Worm (Caenorhabditis elegans) whole organism, L3 larva: ENCODE results near the gene F47D12.3.
A peak's percentile ranks its signal among the peaks of the same experiment; 100 is the strongest.

ENCODE experiments used
- R02D3.7 ChIP-seq: fragments of 150-350 bp; optimal IDR thresholded peaks from 2 replicates; lab custom pipeline; 2014; ENCODE audit warnings: missing biosample characterization, missing genetic modification characterization
- ZK546.5 ChIP-seq: sonication (generic microtip); optimal IDR thresholded peaks from 2 replicates; lab custom pipeline; 2017; ENCODE audit warnings: missing biosample characterization, missing genetic modification characterization
- aly-2 ChIP-seq: fragments of 150-350 bp; optimal IDR thresholded peaks from 2 replicates; lab custom pipeline; 2014; ENCODE audit warnings: missing biosample characterization, missing genetic modification characterization
- ama-1 ChIP-seq: fragments of 150-350 bp; optimal IDR thresholded peaks from 2 replicates; lab custom pipeline; 2018
- ceh-16 ChIP-seq: sonication (generic microtip); optimal IDR thresholded peaks from 2 replicates; lab custom pipeline; 2017; ENCODE audit warnings: missing biosample characterization, missing genetic modification characterization
- ceh-28 ChIP-seq: fragments of 150-350 bp; optimal IDR thresholded peaks from 2 replicates; lab custom pipeline; 2014; ENCODE audit warnings: missing biosample characterization, missing genetic modification reagents, missing genetic modification characterization
- ceh-82 ChIP-seq: fragments of 150-350 bp; optimal IDR thresholded peaks from 2 replicates; lab custom pipeline; 2014; ENCODE audit warnings: missing biosample characterization, missing genetic modification characterization
- ceh-9 ChIP-seq: sonication (generic microtip); optimal IDR thresholded peaks from 2 replicates; lab custom pipeline; 2018; ENCODE audit warnings: missing biosample characterization, missing genetic modification characterization
- daf-12 ChIP-seq: fragments of 150-350 bp; optimal IDR thresholded peaks from 2 replicates; lab custom pipeline; 2014; ENCODE audit warnings: missing biosample characterization, missing genetic modification reagents, missing genetic modification characterization
- egl-27 ChIP-seq: sonication (generic microtip); optimal IDR thresholded peaks from 4 replicates; lab custom pipeline; 2017; ENCODE audit warnings: missing biosample characterization, missing genetic modification reagents, missing genetic modification characterization
- egl-5 ChIP-seq: fragments of 150-350 bp; optimal IDR thresholded peaks from 2 replicates; lab custom pipeline; 2017; ENCODE audit warnings: missing biosample characterization, missing genetic modification reagents, missing genetic modification characterization, inconsistent platforms
- elt-1 ChIP-seq: fragments of 150-350 bp; optimal IDR thresholded peaks from 2 replicates; lab custom pipeline; 2014; ENCODE audit warnings: missing biosample characterization, missing genetic modification characterization
- elt-2 ChIP-seq: sonication (generic microtip); optimal IDR thresholded peaks from 2 replicates; lab custom pipeline; 2016; ENCODE audit warnings: missing genetic modification reagents, mild to moderate bottlenecking, missing genetic modification characterization, missing compliant biosample characterization
- elt-3 ChIP-seq, 3 experiments: fragments of 150-350 bp in 1 of 3; sonication (generic microtip) in 2 of 3; optimal IDR thresholded peaks; 2 replicates in 2 of 3; 4 replicates in 1 of 3; lab custom pipeline; 2014 to 2017; ENCODE audit warnings: missing biosample characterization in 3 of 3, missing genetic modification characterization in 3 of 3
- eor-1 ChIP-seq, 2 experiments: fragments of 150-350 bp; optimal IDR thresholded peaks; 2 replicates each; lab custom pipeline; 2014 to 2018; ENCODE audit warnings: missing biosample characterization in 2 of 2, missing genetic modification characterization in 2 of 2
- fkh-10 ChIP-seq: sonication (generic microtip); optimal IDR thresholded peaks from 2 replicates; lab custom pipeline; 2017; ENCODE audit warnings: missing biosample characterization, missing genetic modification reagents, missing genetic modification characterization
- fkh-2 ChIP-seq: fragments of 150-350 bp; optimal IDR thresholded peaks from 2 replicates; lab custom pipeline; 2014; ENCODE audit warnings: missing biosample characterization, missing genetic modification reagents, missing genetic modification characterization
- fos-1 ChIP-seq: fragments of 150-350 bp; optimal IDR thresholded peaks from 2 replicates; lab custom pipeline; 2014; ENCODE audit warnings: missing biosample characterization, missing genetic modification characterization
- hmg-11 ChIP-seq: sonication (generic microtip); optimal IDR thresholded peaks from 2 replicates; lab custom pipeline; 2016; ENCODE audit warnings: missing genetic modification characterization, missing compliant biosample characterization
- jun-1 ChIP-seq: fragments of 150-350 bp; optimal IDR thresholded peaks from 2 replicates; lab custom pipeline; 2014; ENCODE audit warnings: missing biosample characterization, missing genetic modification reagents, missing genetic modification characterization
- lin-15B ChIP-seq: fragments of 150-350 bp; optimal IDR thresholded peaks from 2 replicates; lab custom pipeline; 2014; ENCODE audit warnings: missing biosample characterization, missing genetic modification characterization
- lin-39 ChIP-seq: fragments of 150-350 bp; optimal IDR thresholded peaks from 2 replicates; lab custom pipeline; 2018; ENCODE audit warnings: missing biosample characterization, missing genetic modification reagents, missing genetic modification characterization
- lsy-12 ChIP-seq: sonication (generic microtip); optimal IDR thresholded peaks from 2 replicates; lab custom pipeline; 2016; ENCODE audit warnings: mild to moderate bottlenecking, missing genetic modification characterization, missing compliant biosample characterization
- mdl-1 ChIP-seq: fragments of 150-350 bp; optimal IDR thresholded peaks from 2 replicates; lab custom pipeline; 2014; ENCODE audit warnings: missing biosample characterization, missing genetic modification characterization
- mml-1 ChIP-seq: fragments of 150-350 bp; sonication (generic microtip); optimal IDR thresholded peaks from 3 replicates; lab custom pipeline; 2014; ENCODE audit warnings: missing biosample characterization, missing genetic modification characterization
- nfya-1 ChIP-seq: sonication (generic microtip); optimal IDR thresholded peaks from 2 replicates; lab custom pipeline; 2017; ENCODE audit warnings: missing genetic modification characterization, mild to moderate bottlenecking, missing compliant biosample characterization, antibody characterized with exemption, moderate library complexity; ENCODE audit not compliant: insufficient read depth
- nhr-11 ChIP-seq: fragments of 150-350 bp; optimal IDR thresholded peaks from 2 replicates; lab custom pipeline; 2014; ENCODE audit warnings: missing biosample characterization, missing genetic modification characterization
- nhr-12 ChIP-seq: fragments of 150-350 bp; optimal IDR thresholded peaks from 2 replicates; lab custom pipeline; 2014; ENCODE audit warnings: missing biosample characterization, missing genetic modification characterization
- nhr-23 ChIP-seq: fragments of 150-350 bp; optimal IDR thresholded peaks from 2 replicates; lab custom pipeline; 2014; ENCODE audit warnings: missing biosample characterization, missing genetic modification reagents, missing genetic modification characterization
- nhr-237 ChIP-seq: fragments of 150-350 bp; optimal IDR thresholded peaks from 2 replicates; lab custom pipeline; 2014; ENCODE audit warnings: missing biosample characterization, missing genetic modification characterization
- nhr-25 ChIP-seq: sonication (generic microtip); optimal IDR thresholded peaks from 2 replicates; lab custom pipeline; 2017; ENCODE audit warnings: missing biosample characterization, missing genetic modification characterization
- nhr-28 ChIP-seq: fragments of 150-350 bp; optimal IDR thresholded peaks from 2 replicates; lab custom pipeline; 2014; ENCODE audit warnings: missing biosample characterization, missing genetic modification characterization
- nhr-43 ChIP-seq: sonication (generic microtip); optimal IDR thresholded peaks from 2 replicates; lab custom pipeline; 2016; ENCODE audit warnings: mild to moderate bottlenecking, missing genetic modification characterization, missing compliant biosample characterization; ENCODE audit not compliant: poor library complexity, severe bottlenecking
- nhr-67 ChIP-seq: fragments of 150-350 bp; optimal IDR thresholded peaks from 2 replicates; lab custom pipeline; 2014; ENCODE audit warnings: missing biosample characterization, missing genetic modification characterization
- nhr-76 ChIP-seq: fragments of 150-350 bp; sonication (generic microtip); optimal IDR thresholded peaks from 5 replicates; lab custom pipeline; 2014; ENCODE audit warnings: missing biosample characterization, missing genetic modification characterization
- nhr-77 ChIP-seq: fragments of 150-350 bp; optimal IDR thresholded peaks from 2 replicates; lab custom pipeline; 2014; ENCODE audit warnings: missing biosample characterization, missing genetic modification characterization
- pha-4 ChIP-seq: fragments of 150-350 bp; optimal IDR thresholded peaks from 2 replicates; lab custom pipeline; 2014; ENCODE audit warnings: missing biosample characterization, missing genetic modification reagents, missing genetic modification characterization
- pqm-1 ChIP-seq: fragments of 150-350 bp; optimal IDR thresholded peaks from 2 replicates; lab custom pipeline; 2017; ENCODE audit warnings: missing biosample characterization, missing genetic modification characterization, inconsistent platforms
- sea-2 ChIP-seq: fragments of 150-350 bp; sonication (generic microtip); optimal IDR thresholded peaks from 4 replicates; lab custom pipeline; 2014; ENCODE audit warnings: missing biosample characterization, missing genetic modification reagents, missing genetic modification characterization
- skn-1 ChIP-seq: fragments of 150-350 bp; optimal IDR thresholded peaks from 2 replicates; lab custom pipeline; 2014; ENCODE audit warnings: missing biosample characterization, missing genetic modification characterization
- snpc-4 ChIP-seq: fragments of 150-350 bp; optimal IDR thresholded peaks from 2 replicates; lab custom pipeline; 2014; ENCODE audit warnings: missing biosample characterization, missing genetic modification characterization
- tbx-2 ChIP-seq: sonication (generic microtip); optimal IDR thresholded peaks from 2 replicates; lab custom pipeline; 2016; ENCODE audit warnings: mild to moderate bottlenecking, missing genetic modification characterization, missing compliant biosample characterization
- unc-39 ChIP-seq: sonication (generic microtip); optimal IDR thresholded peaks from 4 replicates; lab custom pipeline; 2017; ENCODE audit warnings: missing biosample characterization, missing genetic modification characterization
- unc-62 ChIP-seq: fragments of 150-350 bp; sonication (generic microtip); optimal IDR thresholded peaks from 4 replicates; lab custom pipeline; 2014; ENCODE audit warnings: missing biosample characterization, missing genetic modification reagents, missing genetic modification characterization
- zag-1 ChIP-seq: fragments of 150-350 bp; optimal IDR thresholded peaks from 2 replicates; lab custom pipeline; 2014; ENCODE audit warnings: missing biosample characterization, missing genetic modification characterization
- ztf-11 ChIP-seq: fragments of 150-350 bp; optimal IDR thresholded peaks from 2 replicates; lab custom pipeline; 2014; ENCODE audit warnings: missing biosample characterization, missing genetic modification characterization
- ztf-4 ChIP-seq: fragments of 150-350 bp; optimal IDR thresholded peaks from 2 replicates; lab custom pipeline; 2014; ENCODE audit warnings: missing biosample characterization, missing genetic modification characterization

F47D12.3 gene

ce11 chrIII:6343229-6343628, 45.0 kb downstream of the F47D12.3 start, which contains the start of gene C56G2.9:
Gene C56G2.9 (minus strand): TSS chrIII:6343329.
- TF ChIP-seq nhr-23 (tag; lab: Kevin White, UChicago) (no peak), nhr-237 (tag; lab: Kevin White, UChicago) (no peak), aly-2 (tag; lab: Kevin White, UChicago) (no peak), pqm-1 (tag; lab: Kevin White, UChicago) (no peak), daf-12 (tag; lab: Kevin White, UChicago) (no peak), jun-1 (no peak), ceh-16 (no peak), pha-4 (tag; lab: Kevin White, UChicago) (no peak), elt-1 (no peak), lin-15B (tag; lab: Kevin White, UChicago) (no peak), egl-27 (no peak), ztf-4 (tag; lab: Kevin White, UChicago) (no peak), ceh-9 (no peak), fkh-10 (GFP tag; lab: Kevin White, UChicago) (no peak), nhr-28 (tag; lab: Kevin White, UChicago) (no peak)

ce11 chrIII:6344737-6345136, 46.5 kb downstream of the F47D12.3 start:
- TF ChIP-seq lsy-12 (tag; lab: Kevin White, UChicago) = peak; percentile 75
- peak; percentile 87 for TF ChIP-seq nhr-25 (tag; lab: Kevin White, UChicago)
- TF ChIP-seq nhr-43 (tag; lab: Kevin White, UChicago) = peak; percentile 36
- no peak for TF ChIP-seq ceh-16
- TF ChIP-seq R02D3.7 (tag; lab: Kevin White, UChicago) = peak; percentile 53
- TF ChIP-seq lin-39 = peak; percentile 52
- no peak for TF ChIP-seq nhr-11 (tag; lab: Kevin White, UChicago)
- no peak for TF ChIP-seq nhr-77 (tag; lab: Kevin White, UChicago)
- no peak for TF ChIP-seq unc-62
- no peak for TF ChIP-seq ZK546.5 (tag; lab: Kevin White, UChicago)
- TF ChIP-seq nhr-23 (tag; lab: Kevin White, UChicago) = peak; percentile 79
- no peak for TF ChIP-seq nhr-28 (tag; lab: Kevin White, UChicago)
- peak; percentile 35 for TF ChIP-seq tbx-2
- peak; percentile 92 for TF ChIP-seq hmg-11 (tag; lab: Kevin White, UChicago)
- TF ChIP-seq aly-2 (tag; lab: Kevin White, UChicago) = no peak
- TF ChIP-seq elt-1 = no peak
- TF ChIP-seq ceh-9 = no peak
- peak; percentile 47 for TF ChIP-seq ceh-28
- peak; percentile 81 for TF ChIP-seq snpc-4
- TF ChIP-seq nfya-1 (tag; lab: Kevin White, UChicago) = peak; percentile 92
- TF ChIP-seq eor-1 (tag; optimal IDR thresholded peaks at IDR 0.05; lab: Kevin White, UChicago) = no peak
- peak; percentile 73 for TF ChIP-seq ama-1
- no peak for TF ChIP-seq fkh-2 (tag; lab: Kevin White, UChicago)
- TF ChIP-seq elt-3 (tag; optimal IDR thresholded peaks at IDR 0.05; lab: Kevin White, UChicago) = no peak
- TF ChIP-seq ceh-82 (tag; lab: Kevin White, UChicago) = peak; percentile 54
- TF ChIP-seq skn-1 (tag; lab: Kevin White, UChicago) = peak; percentile 32
- peak; percentile 95 for TF ChIP-seq pha-4 (tag; lab: Kevin White, UChicago)
- no peak for TF ChIP-seq nhr-67 (tag; lab: Kevin White, UChicago)
- peak; percentile 36 for TF ChIP-seq pqm-1 (tag; lab: Kevin White, UChicago)
- no peak for TF ChIP-seq nhr-12 (tag; lab: Kevin White, UChicago)
- TF ChIP-seq unc-39 (tag; lab: Kevin White, UChicago) = no peak
- TF ChIP-seq fkh-10 (GFP tag; lab: Kevin White, UChicago) = no peak
- no peak for TF ChIP-seq nhr-76 (tag; lab: Kevin White, UChicago)
- TF ChIP-seq mdl-1 = no peak
- peak; percentile 54 for TF ChIP-seq elt-2
- no peak for TF ChIP-seq ztf-11 (tag; lab: Kevin White, UChicago)
- TF ChIP-seq daf-12 (tag; lab: Kevin White, UChicago) = no peak
- no peak for TF ChIP-seq sea-2 (GFP tag; lab: Kevin White, UChicago)
- no peak for TF ChIP-seq zag-1 (tag; lab: Kevin White, UChicago)
- TF ChIP-seq mml-1 (tag; lab: Kevin White, UChicago) = no peak
- TF ChIP-seq lin-15B (tag; lab: Kevin White, UChicago) = peak; percentile 81
- TF ChIP-seq fos-1 (tag; lab: Kevin White, UChicago) = no peak
- no peak for TF ChIP-seq egl-27
- TF ChIP-seq ztf-4 (tag; lab: Kevin White, UChicago) = no peak
- TF ChIP-seq egl-5 (tag; lab: Kevin White, UChicago) = no peak
- peak; percentile 72 for TF ChIP-seq jun-1
- no peak for TF ChIP-seq nhr-237 (tag; lab: Kevin White, UChicago)
